Fruit fly (Drosophila melanogaster) whole organism, embryonic: ENCODE measurements around the gene cdi.
A peak's percentile ranks its signal among the peaks of the same experiment; 100 is the strongest.

ENCODE experiments used
- Atf6 ChIP-seq: fragments of 200-800 bp; sonication (Bioruptor generic); IDR thresholded peaks from 2 replicates; pipeline ENCODE4 v1.3.6; 2022; ENCODE audit warnings: missing biosample characterization, missing genetic modification characterization
- Blimp-1 ChIP-seq: fragments of 200-800 bp; sonication (Bioruptor generic); optimal IDR thresholded peaks from 3 replicates; lab custom pipeline; 2018; ENCODE audit warnings: missing biosample characterization, missing genetic modification characterization, mild to moderate bottlenecking, moderate library complexity, missing genetic modification reagents
- C15 ChIP-seq: fragments of 200-800 bp; sonication (Bioruptor generic); IDR thresholded peaks from 3 replicates; pipeline ENCODE4 v1.3.6; 2022; ENCODE audit warnings: missing biosample characterization, missing genetic modification characterization
- CG10979 ChIP-seq: fragments of 200-800 bp; sonication (Bioruptor generic); optimal IDR thresholded peaks from 2 replicates; lab custom pipeline; 2018; ENCODE audit warnings: missing biosample characterization, mild to moderate bottlenecking, missing genetic modification characterization, moderate library complexity
- CG11560 ChIP-seq: fragments of 200-800 bp; sonication (Bioruptor generic); IDR thresholded peaks from 3 replicates; pipeline ENCODE4 v1.3.6; 2022; ENCODE audit warnings: missing biosample characterization, missing genetic modification characterization
- CG12155 ChIP-seq: fragments of 200-800 bp; sonication (Bioruptor generic); optimal IDR thresholded peaks from 3 replicates; lab custom pipeline; 2016; ENCODE audit warnings: missing biosample characterization, missing genetic modification characterization
- CG13775 ChIP-seq: fragments of 200-800 bp; sonication (Bioruptor generic); optimal IDR thresholded peaks from 3 replicates; lab custom pipeline; 2017; ENCODE audit warnings: missing biosample characterization, mild to moderate bottlenecking, missing genetic modification characterization
- CG14050 ChIP-seq: fragments of 200-800 bp; sonication (Bioruptor generic); IDR thresholded peaks from 3 replicates; pipeline ENCODE4 v1.3.6; 2022; ENCODE audit warnings: missing biosample characterization, missing genetic modification characterization
- CG15696 ChIP-seq: fragments of 200-800 bp; sonication (Bioruptor generic); optimal IDR thresholded peaks from 2 replicates; lab custom pipeline; 2019; ENCODE audit warnings: missing biosample characterization, mild to moderate bottlenecking, missing genetic modification characterization, moderate library complexity
- CG1602 ChIP-seq: fragments of 200-800 bp; sonication (Bioruptor generic); optimal IDR thresholded peaks from 3 replicates; lab custom pipeline; 2016; ENCODE audit warnings: missing biosample characterization, missing genetic modification characterization
- CG16779 ChIP-seq: fragments of 200-800 bp; sonication (Bioruptor generic); IDR thresholded peaks from 2 replicates; pipeline ENCODE4 v1.3.6; 2022; ENCODE audit warnings: missing biosample characterization, missing genetic modification characterization
- CG16813 ChIP-seq: fragments of 200-800 bp; sonication (Bioruptor generic); IDR thresholded peaks from 3 replicates; pipeline ENCODE4 v1.3.6; 2022; ENCODE audit warnings: missing biosample characterization, missing genetic modification characterization; ENCODE audit not compliant: partially characterized antibody
- CG17328 ChIP-seq: fragments of 200-800 bp; sonication (Bioruptor generic); IDR thresholded peaks from 2 replicates; pipeline ENCODE4 v1.3.6; 2022; ENCODE audit warnings: missing biosample characterization, missing genetic modification characterization
- CG18262 ChIP-seq: fragments of 200-800 bp; optimal IDR thresholded peaks from 3 replicates; lab custom pipeline; 2019; ENCODE audit warnings: missing biosample characterization, mild to moderate bottlenecking, missing genetic modification characterization, moderate library complexity
- CG2120 ChIP-seq: fragments of 200-800 bp; sonication (Bioruptor generic); optimal IDR thresholded peaks from 3 replicates; lab custom pipeline; 2016; ENCODE audit warnings: missing biosample characterization, missing genetic modification characterization
- CG2129 ChIP-seq: fragments of 200-800 bp; sonication (Bioruptor generic); IDR thresholded peaks from 2 replicates; pipeline ENCODE4 v1.3.6; 2022; ENCODE audit warnings: missing biosample characterization, missing genetic modification characterization; ENCODE audit not compliant: partially characterized antibody
- CG5180 ChIP-seq: fragments of 200-800 bp; sonication (Bioruptor generic); optimal IDR thresholded peaks from 3 replicates; lab custom pipeline; 2017; ENCODE audit warnings: missing biosample characterization, missing genetic modification characterization, mild to moderate bottlenecking, moderate library complexity, missing genetic modification reagents
- CG6813 ChIP-seq: fragments of 200-800 bp; sonication (Bioruptor generic); optimal IDR thresholded peaks from 2 replicates; lab custom pipeline; 2017; ENCODE audit warnings: missing biosample characterization, missing genetic modification characterization, mild to moderate bottlenecking, moderate library complexity, missing genetic modification reagents
- CG6854 ChIP-seq: fragments of 200-800 bp; sonication (Bioruptor generic); optimal IDR thresholded peaks from 3 replicates; lab custom pipeline; 2017; ENCODE audit warnings: missing biosample characterization, mild to moderate bottlenecking, missing genetic modification characterization
- CG7372 ChIP-seq: fragments of 200-800 bp; sonication (Bioruptor generic); IDR thresholded peaks from 2 replicates; pipeline ENCODE4 v1.3.6; 2022; ENCODE audit warnings: missing biosample characterization, missing genetic modification characterization
- Dad ChIP-seq: fragments of 200-800 bp; sonication (Bioruptor generic); optimal IDR thresholded peaks from 3 replicates; lab custom pipeline; 2016; ENCODE audit warnings: missing biosample characterization, missing genetic modification characterization
- Drgx ChIP-seq: fragments of 200-800 bp; sonication (Bioruptor generic); IDR thresholded peaks from 2 replicates; pipeline ENCODE4 v1.3.6; 2022; ENCODE audit warnings: missing biosample characterization, missing genetic modification characterization
- Ets65A ChIP-seq: fragments of 200-800 bp; sonication (Bioruptor generic); peaks from one replicate; lab custom pipeline; 2016; ENCODE audit warnings: missing biosample characterization, missing genetic modification characterization
- Hmx ChIP-seq: fragments of 200-800 bp; sonication (Bioruptor generic); optimal IDR thresholded peaks from 2 replicates; lab custom pipeline; 2016; ENCODE audit warnings: missing biosample characterization, missing genetic modification characterization
- Kr ChIP-seq: fragments of 200-800 bp; sonication (Bioruptor generic); optimal IDR thresholded peaks from 2 replicates; lab custom pipeline; 2017; ENCODE audit warnings: missing biosample characterization, mild to moderate bottlenecking, missing genetic modification characterization
- Med ChIP-seq: fragments of 200-800 bp; sonication (Bioruptor generic); peaks from one replicate; lab custom pipeline; 2016; ENCODE audit warnings: missing biosample characterization, missing genetic modification characterization, mild to moderate bottlenecking, inconsistent platforms, moderate library complexity
- Mes4 ChIP-seq: fragments of 200-800 bp; sonication (Bioruptor generic); optimal IDR thresholded peaks from 2 replicates; lab custom pipeline; 2016; ENCODE audit warnings: missing biosample characterization, missing genetic modification characterization
- Tbp ChIP-seq: fragments of >200 bp; optimal IDR thresholded peaks from 2 replicates; lab custom pipeline; 2018; ENCODE audit warnings: missing biosample characterization, missing genetic modification characterization
- Trl ChIP-seq, 3 experiments: fragments of >200 bp in 2 of 3; fragments of 200-800 bp in 1 of 3; sonication (Bioruptor generic) in 1 of 3; optimal IDR thresholded peaks; 2 replicates in 1 of 3; 3 replicates in 2 of 3; lab custom pipeline; 2016 to 2017; ENCODE audit warnings: missing biosample characterization in 1 of 3, missing genetic modification characterization in 1 of 3
- Xrp1 ChIP-seq: fragments of 200-800 bp; sonication (Bioruptor generic); IDR thresholded peaks from 2 replicates; pipeline ENCODE4 v1.3.6; 2022; ENCODE audit warnings: missing biosample characterization, missing genetic modification characterization
- aop ChIP-seq: fragments of 200-800 bp; sonication (Bioruptor generic); IDR thresholded peaks from 2 replicates; pipeline ENCODE4 v1.3.6; 2022; ENCODE audit warnings: missing biosample characterization, missing genetic modification characterization
- bsh ChIP-seq, 2 experiments: fragments of 200-800 bp; sonication (Bioruptor generic); optimal IDR thresholded peaks; 2 replicates each; lab custom pipeline; 2017 to 2018; ENCODE audit warnings: mild to moderate bottlenecking in 2 of 2, missing biosample characterization in 2 of 2, missing genetic modification characterization in 2 of 2, moderate library complexity in 1 of 2
- chif ChIP-seq, 2 experiments: fragments of 200-800 bp; sonication (Bioruptor generic); optimal IDR thresholded peaks; 3 replicates each; lab custom pipeline; 2016; ENCODE audit warnings: missing biosample characterization in 2 of 2, missing genetic modification characterization in 2 of 2
- croc ChIP-seq: fragments of 200-800 bp; sonication (Bioruptor generic); conservative IDR thresholded peaks from 3 replicates; pipeline ENCODE4 v1.3.6; 2022; ENCODE audit warnings: missing biosample characterization, missing genetic modification characterization
- dmrt11E ChIP-seq: fragments of 200-800 bp; sonication (Bioruptor generic); optimal IDR thresholded peaks from 3 replicates; lab custom pipeline; 2018; ENCODE audit warnings: missing biosample characterization, mild to moderate bottlenecking, missing genetic modification characterization, moderate library complexity
- dmrt99B ChIP-seq: fragments of 200-800 bp; sonication (Bioruptor generic); optimal IDR thresholded peaks from 2 replicates; lab custom pipeline; 2018; ENCODE audit warnings: missing biosample characterization, mild to moderate bottlenecking, missing genetic modification characterization, moderate library complexity
- gcm ChIP-seq: fragments of 200-800 bp; sonication (Bioruptor generic); optimal IDR thresholded peaks from 2 replicates; lab custom pipeline; 2019; ENCODE audit warnings: missing biosample characterization, mild to moderate bottlenecking, missing genetic modification characterization, moderate library complexity
- gem ChIP-seq: fragments of 200-800 bp; sonication (Bioruptor generic); optimal IDR thresholded peaks from 2 replicates; lab custom pipeline; 2019; ENCODE audit warnings: missing biosample characterization, mild to moderate bottlenecking, missing genetic modification characterization, moderate library complexity
- gro ChIP-seq: fragments of 200-800 bp; sonication (Bioruptor generic); optimal IDR thresholded peaks from 2 replicates; lab custom pipeline; 2016; ENCODE audit warnings: missing biosample characterization, missing genetic modification characterization
- hbn ChIP-seq: fragments of 200-800 bp; sonication (Bioruptor generic); IDR thresholded peaks from 2 replicates; pipeline ENCODE4 v1.3.6; 2022; ENCODE audit warnings: missing biosample characterization, missing genetic modification characterization; ENCODE audit not compliant: partially characterized antibody
- jing ChIP-seq: fragments of 200-800 bp; sonication (Bioruptor generic); optimal IDR thresholded peaks from 2 replicates; lab custom pipeline; 2018; ENCODE audit warnings: missing biosample characterization, mild to moderate bottlenecking, missing genetic modification characterization
- klu ChIP-seq: fragments of 200-800 bp; sonication (Bioruptor generic); IDR thresholded peaks from 2 replicates; pipeline ENCODE4 v1.3.6; 2022; ENCODE audit warnings: missing biosample characterization, missing genetic modification characterization
- nmo ChIP-seq: fragments of 200-800 bp; sonication (Bioruptor generic); optimal IDR thresholded peaks from 2 replicates; lab custom pipeline; 2018; ENCODE audit warnings: missing biosample characterization, mild to moderate bottlenecking, missing genetic modification characterization, moderate library complexity
- pan ChIP-seq, 4 experiments: fragments of >200 bp in 3 of 4; fragments of 200-800 bp in 1 of 4; sonication (Bioruptor generic) in 1 of 4; optimal IDR thresholded peaks in 3 of 4; IDR thresholded peaks in 1 of 4; 2 replicates each; pipeline versions ENCODE4 v1.3.6 to Lab custom; 2017 to 2022; ENCODE audit warnings: missing biosample characterization in 2 of 4, missing genetic modification characterization in 2 of 4, mixed read lengths in 1 of 4
- phol ChIP-seq: fragments of 200-800 bp; sonication (Bioruptor generic); optimal IDR thresholded peaks from 3 replicates; lab custom pipeline; 2018; ENCODE audit warnings: missing biosample characterization, mild to moderate bottlenecking, missing genetic modification characterization, moderate library complexity
- pzg ChIP-seq: fragments of 200-800 bp; sonication (Bioruptor generic); optimal IDR thresholded peaks from 3 replicates; lab custom pipeline; 2018; ENCODE audit warnings: missing biosample characterization, mild to moderate bottlenecking, missing genetic modification characterization, moderate library complexity
- sens ChIP-seq: fragments of 200-800 bp; sonication (Bioruptor generic); peaks from one replicate; lab custom pipeline; 2016; ENCODE audit warnings: missing biosample characterization, missing genetic modification characterization
- sens-2 ChIP-seq: fragments of 200-800 bp; sonication (Bioruptor generic); IDR thresholded peaks from 2 replicates; pipeline ENCODE4 v1.3.6; 2022; ENCODE audit warnings: missing biosample characterization, missing genetic modification characterization
- wdn ChIP-seq: fragments of 200-800 bp; sonication (Bioruptor generic); IDR thresholded peaks from 2 replicates; pipeline ENCODE4 v1.3.6; 2022; ENCODE audit warnings: missing biosample characterization, missing genetic modification characterization

The cdi gene

DNA sequence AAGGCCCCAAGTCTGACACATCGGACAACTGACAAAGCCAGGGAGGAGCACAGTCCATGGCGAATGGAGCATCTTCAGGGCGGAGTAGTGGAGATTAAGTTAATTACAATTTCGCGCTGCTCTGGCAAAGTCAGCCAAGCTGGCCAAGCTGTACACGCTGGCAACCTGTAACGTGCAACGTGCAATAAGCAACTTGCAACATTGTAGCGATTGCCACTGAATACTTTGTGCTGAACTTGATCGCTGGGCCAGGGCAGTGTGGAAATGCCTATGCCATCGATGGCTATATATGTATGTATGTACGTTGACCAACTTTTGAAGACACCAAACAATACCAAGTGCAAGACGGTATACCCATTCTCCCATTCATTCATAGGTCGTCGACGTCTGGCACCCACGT lies 16.2 kb downstream of the cdi start (continued):
- TF ChIP-seq CG16813 (GFP tag; lab: Robert Waterston, UW) (no peak), Hmx (GFP tag; lab: Kevin White, UChicago) (no peak), sens-2 (no peak), klu (GFP tag; lab: Robert Waterston, UW) (no peak)

dm6 chr3R:19075135-19075534 lies 18.9 kb downstream of the cdi start:
- TF ChIP-seq CG18262 (tag; lab: Kevin White, UChicago), result peak; percentile 14
- peak; percentile 67 for TF ChIP-seq Drgx (GFP tag; lab: Robert Waterston, UW)
- peak; percentile 9 for TF ChIP-seq phol (tag; lab: Kevin White, UChicago)
- TF ChIP-seq aop, result no peak
- no peak for TF ChIP-seq dmrt99B
- TF ChIP-seq CG2120 (GFP tag; lab: Kevin White, UChicago), result no peak
- peak; percentile 30 for TF ChIP-seq gcm (GFP tag; lab: Kevin White, UChicago)
- no peak for TF ChIP-seq CG7372 (GFP tag; lab: Robert Waterston, UW)
- TF ChIP-seq chif (GFP tag; optimal IDR thresholded peaks at IDR 0.05; lab: Kevin White, UChicago), result no peak
- no peak for TF ChIP-seq Blimp-1 (GFP tag; lab: Kevin White, UChicago)
- no peak for TF ChIP-seq hbn (GFP tag; lab: Robert Waterston, UW)
- TF ChIP-seq sens (GFP tag; lab: Kevin White, UChicago), result peak; percentile 74
- peak; percentile 2 for TF ChIP-seq gem (tag; lab: Kevin White, UChicago)
- TF ChIP-seq Trl (optimal IDR thresholded peaks at IDR 0.05; lab: Kevin White, UChicago), result no peak
- no peak for TF ChIP-seq Trl (GFP tag; optimal IDR thresholded peaks at IDR 0.05; lab: Kevin White, UChicago)
- TF ChIP-seq jing (GFP tag; lab: Kevin White, UChicago), result no peak
- TF ChIP-seq dmrt11E (tag; lab: Kevin White, UChicago), result peak; percentile 25
- TF ChIP-seq Med (GFP tag; lab: Kevin White, UChicago), result peak; percentile 39
- no peak for TF ChIP-seq CG6854 (GFP tag; lab: Kevin White, UChicago)
- no peak for TF ChIP-seq CG2129 (GFP tag; lab: Robert Waterston, UW)
- TF ChIP-seq Kr, result no peak
- TF ChIP-seq C15 (GFP tag; lab: Robert Waterston, UW), result no peak
- TF ChIP-seq bsh (GFP tag; optimal IDR thresholded peaks at IDR 0.05; lab: Kevin White, UChicago), result peak in 1 of 2 experiments; percentile 22
- TF ChIP-seq Ets65A, result peak; percentile 80
- peak; percentile 8 for TF ChIP-seq CG10979 (tag; lab: Kevin White, UChicago)
- peak; percentile 3 for TF ChIP-seq nmo
- TF ChIP-seq, all 482 proteins: peak for 12

- no peak for TF ChIP-seq CG14050
- peak; percentile 70 for TF ChIP-seq Xrp1 (GFP tag; lab: Robert Waterston, UW)
- no peak for TF ChIP-seq CG13775 (GFP tag; lab: Kevin White, UChicago)
- TF ChIP-seq croc (GFP tag; lab: Robert Waterston, UW), result no peak
- TF ChIP-seq CG17328 (GFP tag; lab: Robert Waterston, UW), result peak; percentile 64
- TF ChIP-seq CG11560 (tag; lab: Robert Waterston, UW), result no peak
- no peak for TF ChIP-seq CG16779 (GFP tag; lab: Robert Waterston, UW)
- peak; percentile 70 for TF ChIP-seq Drgx (GFP tag; lab: Robert Waterston, UW)
- TF ChIP-seq wdn (GFP tag; lab: Robert Waterston, UW), result no peak
- TF ChIP-seq CG12155, result no peak
- TF ChIP-seq CG15696 (tag; lab: Kevin White, UChicago), result no peak
- no peak for TF ChIP-seq pan (optimal IDR thresholded peaks at IDR 0.05; lab: Kevin White, UChicago)
- no peak for TF ChIP-seq pan (GFP tag; optimal IDR thresholded peaks at IDR 0.05 in 1 of 2, IDR thresholded peaks at IDR 0.05 in 1 of 2)
- no peak for TF ChIP-seq Atf6 (GFP tag; lab: Robert Waterston, UW)
- no peak for TF ChIP-seq pzg (GFP tag; lab: Kevin White, UChicago)
- TF ChIP-seq Dad (GFP tag; lab: Kevin White, UChicago), result no peak
- TF ChIP-seq CG6813 (GFP tag; lab: Kevin White, UChicago), result no peak
- TF ChIP-seq CG5180 (GFP tag; lab: Kevin White, UChicago), result no peak
- no peak for TF ChIP-seq Tbp (GFP tag; lab: Kevin White, UChicago)
- TF ChIP-seq gro, result no peak
- no peak for TF ChIP-seq CG1602 (GFP tag; lab: Kevin White, UChicago)
- TF ChIP-seq Mes4, result no peak
These were observed 19.9 kb downstream of the cdi start for dm6 chr3R:19074207-19074606.
